Fruit fly (Drosophila melanogaster): ENCODE measurements around the gene spir.

The spir gene

dm6 chr2L:20313117-20313645 lies 2.2 kb downstream of the spir start (continued):
- TF ChIP-seq repo (GFP tag; optimal IDR thresholded peaks at IDR 0.05) = no peak
- TF ChIP-seq ab (GFP tag; optimal IDR thresholded peaks at IDR 0.05) = no peak
- TF ChIP-seq CG4730 (GFP tag; IDR thresholded peaks at IDR 0.05) = no peak
- 0 out of 3 replicates have a peak, but pooled peaks have one; percentile 7 for TF ChIP-seq ken (GFP tag; IDR thresholded peaks at IDR 0.05)
- peak; percentile 30 for TF ChIP-seq CG2712 (tag; optimal IDR thresholded peaks at IDR 0.05)
- TF ChIP-seq CG1024 (GFP tag; IDR thresholded peaks at IDR 0.05) = 0 out of 2 replicates have a peak, but pooled peaks have one; percentile 8
- TF ChIP-seq zen (tag; optimal IDR thresholded peaks at IDR 0.05) = no peak
- TF ChIP-seq CG16815 (GFP tag; optimal IDR thresholded peaks at IDR 0.05) = no peak
- TF ChIP-seq vnd (GFP tag; IDR thresholded peaks at IDR 0.05; ENCODE audit: partially characterized antibody) = no peak
- TF ChIP-seq Trl (optimal IDR thresholded peaks at IDR 0.05) = no peak
- TF ChIP-seq Trl (GFP tag; optimal IDR thresholded peaks at IDR 0.05) = no peak
- TF ChIP-seq row (GFP tag; IDR thresholded peaks at IDR 0.05) = no peak
- no peak for TF ChIP-seq CG10462 (GFP tag; optimal IDR thresholded peaks at IDR 0.05)
- TF ChIP-seq Xrp1 (GFP tag; IDR thresholded peaks at IDR 0.05) = 0 out of 2 replicates have a peak, but pooled peaks have one; percentile 14
- peak; percentile 7 for TF ChIP-seq CG1603 (tag; optimal IDR thresholded peaks at IDR 0.05)
- no peak for TF ChIP-seq knrl (GFP tag; IDR thresholded peaks at IDR 0.05; ENCODE audit: partially characterized antibody)
- TF ChIP-seq TFAM (GFP tag; optimal IDR thresholded peaks at IDR 0.05) = no peak
- TF ChIP-seq tin (GFP tag; optimal IDR thresholded peaks at IDR 0.05) = no peak
- TF ChIP-seq Hr78 (GFP tag; optimal IDR thresholded peaks at IDR 0.05) = peak in 1 of 2 experiments; percentile 59
- no peak for TF ChIP-seq gt (GFP tag; IDR thresholded peaks at IDR 0.05)
- TF ChIP-seq Doc3 (GFP tag; IDR thresholded peaks at IDR 0.05; ENCODE audit: partially characterized antibody) = no peak
- TF ChIP-seq CG16779 (GFP tag; IDR thresholded peaks at IDR 0.05) = no peak
- TF ChIP-seq ro (GFP tag; IDR thresholded peaks at IDR 0.05) = no peak
- TF ChIP-seq trem (tag; optimal IDR thresholded peaks at IDR 0.05) = no peak
- peak in 1 of 2 experiments; percentile 17 for TF ChIP-seq bsh (GFP tag; optimal IDR thresholded peaks at IDR 0.05)

- TF ChIP-seq fd3F (GFP tag; optimal IDR thresholded peaks at IDR 0.05) (no peak), CoRest (tag; optimal IDR thresholded peaks at IDR 0.05) (no peak), CG13894 (tag; optimal IDR thresholded peaks at IDR 0.05) (no peak), CG2120 (GFP tag; optimal IDR thresholded peaks at IDR 0.05) (no peak), CG15269 (tag; optimal IDR thresholded peaks at IDR 0.05) (no peak), Bteb2 (GFP tag; optimal IDR thresholded peaks at IDR 0.05) (no peak), Deaf1 (tag; optimal IDR thresholded peaks at IDR 0.05) (peak; percentile 85), Adf1 (GFP tag; IDR thresholded peaks at IDR 0.05) (peak; percentile 70; the same call in 1 of the 2 replicates), Sry-β (GFP tag; optimal IDR thresholded peaks at IDR 0.05) (no peak), CG1647 (GFP tag; optimal IDR thresholded peaks at IDR 0.05) (no peak), scrt (GFP tag; optimal IDR thresholded peaks at IDR 0.05) (peak; percentile 78), phol (tag; optimal IDR thresholded peaks at IDR 0.05) (no peak), aop (GFP tag; IDR thresholded peaks at IDR 0.05) (no peak), bigmax (GFP tag; optimal IDR thresholded peaks at IDR 0.05) (no peak), cg (GFP tag; optimal IDR thresholded peaks at IDR 0.05) (no peak), Ets65A (GFP tag) (peak; percentile 22), CG12219 (GFP tag; optimal IDR thresholded peaks at IDR 0.05) (no peak), CG11456 (GFP tag; IDR thresholded peaks at IDR 0.05) (no peak), Rx (GFP tag; IDR thresholded peaks at IDR 0.05) (no peak), tll (GFP tag; optimal IDR thresholded peaks at IDR 0.05) (no peak), CG13424 (tag; optimal IDR thresholded peaks at IDR 0.05) (no peak), Hmr (GFP tag; optimal IDR thresholded peaks at IDR 0.05) (peak; percentile 6), CG11723 (GFP tag; optimal IDR thresholded peaks at IDR 0.05) (no peak), schlank (tag; optimal IDR thresholded peaks at IDR 0.05) (no peak), CG5953 (GFP tag; IDR thresholded peaks at IDR 0.05) (no peak)
Observed at dm6 chr2L:20314693-20315268, 3.8 kb downstream of the spir start.

Measured in whole organism, embryonic.